Worm (Caenorhabditis elegans) whole organism, L2 larva: Measurements from ENCODE around the gene srd-26.

Source experiments
- C34F6.9 ChIP-seq: fragments of 150-350 bp; optimal IDR thresholded peaks from 2 replicates; lab custom pipeline; 2014; ENCODE audit warnings: missing biosample characterization, missing genetic modification characterization
- F13H6.1 ChIP-seq: sonication (generic microtip); optimal IDR thresholded peaks from 2 replicates; lab custom pipeline; 2016; ENCODE audit warnings: missing genetic modification characterization, missing compliant biosample characterization
- Y55F3AM.14 ChIP-seq: fragments of 200-800 bp; sonication (Bioruptor generic); optimal IDR thresholded peaks from 2 replicates; lab custom pipeline; 2018; ENCODE audit warnings: mild to moderate bottlenecking, missing genetic modification characterization, missing compliant biosample characterization
- alr-1 ChIP-seq: fragments of 150-350 bp; optimal IDR thresholded peaks from 2 replicates; lab custom pipeline; 2014; ENCODE audit warnings: missing biosample characterization, missing genetic modification characterization
- ama-1 ChIP-seq: fragments of 150-350 bp; optimal IDR thresholded peaks from 2 replicates; lab custom pipeline; 2018; ENCODE audit warnings: inconsistent platforms
- blmp-1 ChIP-seq: sonication (generic microtip); optimal IDR thresholded peaks from 2 replicates; lab custom pipeline; 2017; ENCODE audit warnings: missing genetic modification characterization, mild to moderate bottlenecking, missing compliant biosample characterization, antibody characterized with exemption, moderate library complexity; ENCODE audit not compliant: insufficient read depth
- ceh-16 ChIP-seq: fragments of 150-350 bp; optimal IDR thresholded peaks from 2 replicates; lab custom pipeline; 2014; ENCODE audit warnings: missing biosample characterization, missing genetic modification characterization
- ceh-82 ChIP-seq: fragments of 150-350 bp; optimal IDR thresholded peaks from 2 replicates; lab custom pipeline; 2014; ENCODE audit warnings: missing biosample characterization, missing genetic modification characterization
- dmd-4 ChIP-seq: sonication (generic microtip); optimal IDR thresholded peaks from 2 replicates; lab custom pipeline; 2017; ENCODE audit warnings: missing biosample characterization, missing genetic modification characterization
- egl-27 ChIP-seq: sonication (generic microtip); optimal IDR thresholded peaks from 3 replicates; lab custom pipeline; 2017; ENCODE audit warnings: missing biosample characterization, missing genetic modification reagents, missing genetic modification characterization
- elt-1 ChIP-seq: fragments of 150-350 bp; optimal IDR thresholded peaks from 2 replicates; lab custom pipeline; 2014; ENCODE audit warnings: missing biosample characterization, missing genetic modification characterization
- elt-3 ChIP-seq: sonication (generic microtip); optimal IDR thresholded peaks from 2 replicates; lab custom pipeline; 2017; ENCODE audit warnings: missing biosample characterization, missing genetic modification characterization
- fos-1 ChIP-seq: fragments of 150-350 bp; optimal IDR thresholded peaks from 2 replicates; lab custom pipeline; 2014; ENCODE audit warnings: missing biosample characterization, missing genetic modification characterization
- gmeb-1 ChIP-seq: fragments of 150-350 bp; optimal IDR thresholded peaks from 2 replicates; lab custom pipeline; 2014; ENCODE audit warnings: missing biosample characterization, missing genetic modification characterization
- lsy-2 ChIP-seq, 2 experiments: fragments of 150-350 bp in 1 of 2; sonication (generic microtip) in 1 of 2; optimal IDR thresholded peaks; 2 replicates each; lab custom pipeline; 2014 to 2017; ENCODE audit warnings: missing biosample characterization in 2 of 2, missing genetic modification characterization in 2 of 2
- mab-5 ChIP-seq: fragments of 150-350 bp; optimal IDR thresholded peaks from 2 replicates; lab custom pipeline; 2014; ENCODE audit warnings: missing biosample characterization, missing genetic modification characterization
- mbf-1 ChIP-seq: sonication (generic microtip); optimal IDR thresholded peaks from 2 replicates; lab custom pipeline; 2017; ENCODE audit warnings: missing biosample characterization, missing genetic modification characterization
- nhr-11 ChIP-seq: fragments of 150-350 bp; optimal IDR thresholded peaks from 2 replicates; lab custom pipeline; 2014; ENCODE audit warnings: missing biosample characterization, missing genetic modification characterization
- nhr-129 ChIP-seq: fragments of 150-350 bp; optimal IDR thresholded peaks from 2 replicates; lab custom pipeline; 2014; ENCODE audit warnings: missing biosample characterization, missing genetic modification characterization
- nhr-21 ChIP-seq: fragments of 150-350 bp; optimal IDR thresholded peaks from 2 replicates; lab custom pipeline; 2014; ENCODE audit warnings: missing biosample characterization, missing genetic modification characterization
- nhr-23 ChIP-seq: fragments of 150-350 bp; optimal IDR thresholded peaks from 2 replicates; lab custom pipeline; 2014; ENCODE audit warnings: missing biosample characterization, missing genetic modification reagents, missing genetic modification characterization
- nhr-237 ChIP-seq: fragments of 150-350 bp; optimal IDR thresholded peaks from 2 replicates; lab custom pipeline; 2014; ENCODE audit warnings: missing biosample characterization, missing genetic modification characterization
- nhr-25 ChIP-seq: fragments of 150-350 bp; sonication (generic microtip); optimal IDR thresholded peaks from 3 replicates; lab custom pipeline; 2014; ENCODE audit warnings: missing biosample characterization, missing genetic modification characterization
- nhr-77 ChIP-seq: fragments of 150-350 bp; optimal IDR thresholded peaks from 2 replicates; lab custom pipeline; 2014; ENCODE audit warnings: missing biosample characterization, missing genetic modification characterization
- peb-1 ChIP-seq: fragments of 150-350 bp; optimal IDR thresholded peaks from 2 replicates; lab custom pipeline; 2014; ENCODE audit warnings: missing biosample characterization, missing genetic modification characterization
- skn-1 ChIP-seq: sonication (generic microtip); optimal IDR thresholded peaks from 2 replicates; lab custom pipeline; 2017; ENCODE audit warnings: missing biosample characterization, missing genetic modification characterization
- sma-9 ChIP-seq, 2 experiments: fragments of 150-350 bp in 1 of 2; sonication (generic microtip) in 1 of 2; optimal IDR thresholded peaks; 2 replicates each; lab custom pipeline; 2014 to 2016; ENCODE audit warnings: missing genetic modification characterization in 2 of 2, mild to moderate bottlenecking in 1 of 2, missing biosample characterization in 1 of 2, missing compliant biosample characterization in 1 of 2, missing genetic modification reagents in 1 of 2, moderate library complexity in 1 of 2
- unc-55 ChIP-seq: fragments of 150-350 bp; sonication (generic microtip); optimal IDR thresholded peaks from 3 replicates; lab custom pipeline; 2014; ENCODE audit warnings: missing biosample characterization, missing genetic modification reagents, missing genetic modification characterization
- unc-62 ChIP-seq: fragments of 150-350 bp; optimal IDR thresholded peaks from 2 replicates; lab custom pipeline; 2014; ENCODE audit warnings: missing biosample characterization, missing genetic modification reagents, missing genetic modification characterization
- zag-1 ChIP-seq: fragments of 150-350 bp; optimal IDR thresholded peaks from 2 replicates; lab custom pipeline; 2014; ENCODE audit warnings: missing biosample characterization, missing genetic modification characterization
- ztf-1 ChIP-seq: fragments of 200-800 bp; sonication (Bioruptor generic); conservative IDR thresholded peaks from 2 replicates; pipeline ENCODE4 v1.3.6; 2022; ENCODE audit warnings: missing genetic modification characterization, missing compliant biosample characterization

srd-26 gene

ce11 chrV:14156468-14156867, 6.3 kb downstream of the srd-26 start, which contains the start of gene AH10.2:
TSS of gene AH10.2 (plus strand) at chrV:14156768.
- TF ChIP-seq nhr-11 (tag; lab: Kevin White, UChicago): no peak
- TF ChIP-seq elt-3 (tag; lab: Kevin White, UChicago): no peak
- no peak for TF ChIP-seq lsy-2 (tag; optimal IDR thresholded peaks at IDR 0.05; lab: Kevin White, UChicago)
- no peak for TF ChIP-seq C34F6.9
- TF ChIP-seq Y55F3AM.14 (GFP tag; lab: Kevin White, UChicago): no peak
- TF ChIP-seq elt-1: no peak
- TF ChIP-seq mab-5 (tag; lab: Kevin White, UChicago): no peak
- no peak for TF ChIP-seq nhr-77 (tag; lab: Kevin White, UChicago)
- TF ChIP-seq nhr-129: no peak
- no peak for TF ChIP-seq ztf-1
- TF ChIP-seq nhr-237: no peak
- TF ChIP-seq unc-62 (GFP tag; lab: Kevin White, UChicago): no peak
- no peak for TF ChIP-seq ama-1 (lab: Kevin White, UChicago)
- no peak for TF ChIP-seq zag-1
- TF ChIP-seq egl-27 (tag; lab: Kevin White, UChicago): no peak
- no peak for TF ChIP-seq fos-1

DNA sequence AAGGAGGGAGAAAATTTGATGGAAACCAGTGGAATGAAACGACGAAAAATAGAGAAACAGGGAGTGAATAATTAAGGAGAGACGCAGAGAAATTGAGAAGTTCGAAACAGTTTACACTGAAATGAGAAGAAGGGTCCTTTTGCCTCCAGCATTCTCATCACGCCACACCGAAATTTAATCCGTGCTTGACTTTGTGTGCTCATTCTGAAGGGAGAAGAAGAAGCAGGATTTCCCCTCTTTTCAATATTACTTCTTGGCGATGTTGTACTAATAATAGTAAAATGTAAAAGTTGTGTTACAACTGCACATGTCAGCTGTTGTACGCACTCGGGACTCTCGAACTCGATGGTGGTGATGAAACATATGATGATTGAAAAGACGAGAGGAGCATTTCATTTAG, 9.2 kb downstream of the srd-26 start:
- TF ChIP-seq F13H6.1 (tag; lab: Kevin White, UChicago): peak; percentile 70
- peak; percentile 31 for TF ChIP-seq sma-9 (GFP tag; optimal IDR thresholded peaks at IDR 0.05; lab: Kevin White, UChicago)
- no peak for TF ChIP-seq sma-9 (tag; optimal IDR thresholded peaks at IDR 0.05; lab: Kevin White, UChicago)
- TF ChIP-seq nhr-129: peak; percentile 38
- no peak for TF ChIP-seq skn-1 (tag; lab: Kevin White, UChicago)
- TF ChIP-seq egl-27 (tag; lab: Kevin White, UChicago): no peak
- TF ChIP-seq unc-55 (GFP tag; lab: Kevin White, UChicago): peak; percentile 8

DNA sequence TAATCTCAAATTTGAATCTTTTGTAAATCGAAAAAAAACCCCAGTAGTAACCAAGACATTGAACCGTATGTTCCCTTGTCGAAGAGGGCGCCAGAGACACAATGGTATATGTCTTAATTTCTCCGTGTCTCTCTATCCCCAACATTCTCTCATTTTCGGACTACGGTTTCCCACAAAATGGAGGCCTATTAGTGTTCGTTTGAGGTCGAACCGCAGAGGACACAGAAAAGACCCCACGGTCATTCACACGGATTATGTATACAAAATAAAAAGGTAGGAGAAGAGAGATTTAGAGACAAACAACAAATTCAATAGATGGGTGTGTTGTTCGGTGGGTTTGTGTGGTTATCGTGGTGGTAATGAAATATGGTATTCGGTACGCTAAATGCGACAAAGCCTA, 11.8 kb downstream of the srd-26 start:
- TF ChIP-seq dmd-4 (tag; lab: Kevin White, UChicago) (no peak), ceh-16 (tag; lab: Kevin White, UChicago) (peak; percentile 82), nhr-25 (tag; lab: Kevin White, UChicago) (peak; percentile 55), ama-1 (lab: Kevin White, UChicago) (no peak), nhr-237 (no peak), alr-1 (tag; lab: Kevin White, UChicago) (no peak), ceh-82 (tag; lab: Kevin White, UChicago) (no peak), nhr-21 (tag; lab: Kevin White, UChicago) (no peak), blmp-1 (tag; lab: Kevin White, UChicago) (no peak)

DNA sequence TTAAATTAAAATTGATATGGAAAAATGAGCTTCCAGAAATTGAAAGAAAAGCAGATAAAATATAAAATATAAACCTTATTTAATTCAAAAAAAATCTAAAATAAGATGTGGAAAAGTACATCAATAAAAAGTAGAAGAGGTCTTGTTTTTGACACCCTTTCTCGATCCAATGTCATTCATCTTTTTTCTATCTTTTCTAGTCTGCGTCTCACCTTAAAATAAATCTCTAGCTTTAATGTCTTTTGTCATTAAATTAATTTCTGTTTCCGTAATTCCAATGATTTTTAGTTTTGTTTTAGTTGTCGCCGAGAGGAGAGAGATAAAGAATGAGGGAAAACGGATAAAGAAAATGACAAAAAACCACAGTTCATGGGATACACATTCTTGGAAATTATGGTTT, 13.7 kb downstream of the srd-26 start:
- TF ChIP-seq C34F6.9: peak; percentile 18
- no peak for TF ChIP-seq nhr-237
- TF ChIP-seq nhr-25 (tag; lab: Kevin White, UChicago): peak; percentile 26
- no peak for TF ChIP-seq nhr-23 (tag; lab: Kevin White, UChicago)

- TF ChIP-seq mbf-1 (tag; lab: Kevin White, UChicago) (no peak), nhr-23 (tag; lab: Kevin White, UChicago) (no peak), dmd-4 (tag; lab: Kevin White, UChicago) (no peak), peb-1 (tag; lab: Kevin White, UChicago) (no peak), nhr-11 (tag; lab: Kevin White, UChicago) (no peak), ama-1 (lab: Kevin White, UChicago) (no peak), zag-1 (no peak)
These were observed 15.7 kb downstream of the srd-26 start for ce11 chrV:14147114-14147513.

DNA sequence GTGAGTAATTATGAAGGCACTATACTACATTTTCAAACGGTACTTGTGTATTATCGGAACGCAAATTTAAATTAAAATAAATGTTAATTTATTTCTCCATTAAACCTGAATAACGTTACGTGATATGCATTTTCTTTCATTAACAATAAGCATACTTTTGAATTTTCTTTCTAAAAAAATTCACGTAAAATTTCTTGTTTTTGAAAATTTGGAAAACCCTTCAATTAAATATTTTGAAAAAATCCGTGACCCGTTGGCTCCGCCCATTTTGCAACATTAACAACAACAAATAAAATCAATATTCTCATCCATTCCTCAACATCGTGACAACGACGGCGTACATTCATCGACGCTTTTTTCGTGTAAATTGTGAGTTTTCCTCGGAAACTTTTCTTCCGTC, 16.6 kb downstream of the srd-26 start, which contains the start of gene acs-10:
Gene acs-10 (plus strand): TSS at position 301 of the 400 bp plus-strand sequence.
- TF ChIP-seq elt-3 (tag; lab: Kevin White, UChicago) (no peak), sma-9 (GFP tag; optimal IDR thresholded peaks at IDR 0.05; lab: Kevin White, UChicago) (no peak), sma-9 (tag; optimal IDR thresholded peaks at IDR 0.05; lab: Kevin White, UChicago) (no peak), nhr-77 (tag; lab: Kevin White, UChicago) (no peak), nhr-129 (no peak), gmeb-1 (tag; lab: Kevin White, UChicago) (no peak), ztf-1 (no peak), ceh-16 (tag; lab: Kevin White, UChicago) (no peak), mab-5 (tag; lab: Kevin White, UChicago) (no peak)
